Fruit fly (Drosophila melanogaster): ENCODE results near the gene CG13996.

CG13996 gene

dm6 chr2L:6022793-6023192, 2.2 kb downstream of the CG13996 start:
- TF ChIP-seq noc (tag; optimal IDR thresholded peaks at IDR 0.05): no peak

DNA sequence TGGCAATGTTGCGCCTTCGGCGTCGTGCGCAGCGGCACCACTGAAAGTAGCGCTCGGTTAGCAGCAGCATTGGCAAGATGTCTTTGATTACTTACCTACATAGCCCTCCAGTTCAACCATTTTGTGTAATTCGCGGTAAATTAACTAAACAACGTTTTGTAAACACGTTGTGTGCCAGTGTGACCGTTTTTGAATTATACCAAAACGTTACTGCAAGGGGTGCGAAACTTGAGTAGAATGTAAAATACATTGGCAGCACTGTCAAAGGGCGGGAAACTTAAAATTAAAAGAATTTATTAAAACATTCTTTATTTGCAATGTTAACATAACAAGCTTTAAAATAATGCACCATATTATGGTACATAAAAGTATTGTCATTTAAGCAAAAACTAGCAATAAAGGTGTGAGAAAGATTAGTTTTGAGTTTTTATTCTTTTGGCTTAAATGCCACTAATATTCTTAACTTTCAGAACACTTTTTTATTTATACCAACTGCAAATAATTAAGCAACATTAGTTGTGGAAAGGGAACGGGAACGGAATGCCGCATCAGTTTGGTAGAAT, 3.8 kb downstream of the CG13996 start, which contains the start of gene CG9107:
Gene CG9107 (minus strand): TSS at position 195 of the 563 bp plus-strand sequence.
- no peak for TF ChIP-seq noc (tag; optimal IDR thresholded peaks at IDR 0.05)

DNA sequence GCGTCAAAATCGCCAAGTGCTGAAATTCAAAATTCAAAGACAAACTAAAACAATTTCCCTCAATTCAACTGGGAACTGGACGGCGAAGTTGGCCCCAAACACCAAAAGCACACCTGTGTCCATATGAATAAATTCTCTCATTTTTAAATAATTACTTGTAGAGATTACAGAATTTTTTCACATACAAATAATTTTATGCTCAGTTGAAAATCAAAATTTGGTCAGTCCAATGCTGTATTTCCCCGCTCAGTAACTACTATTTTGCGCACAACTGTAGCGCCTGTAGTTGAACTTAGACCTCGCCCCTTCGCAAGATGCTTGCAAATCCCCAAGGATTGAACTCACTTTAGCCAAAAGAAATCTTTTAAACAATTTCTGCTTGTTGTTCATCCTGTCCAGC, 8.1 kb downstream of the CG13996 start:
- TF ChIP-seq noc (tag; optimal IDR thresholded peaks at IDR 0.05): no peak

- no peak for TF ChIP-seq noc (tag; optimal IDR thresholded peaks at IDR 0.05)
These were observed 11.2 kb downstream of the CG13996 start for dm6 chr2L:6031838-6032237.

DNA sequence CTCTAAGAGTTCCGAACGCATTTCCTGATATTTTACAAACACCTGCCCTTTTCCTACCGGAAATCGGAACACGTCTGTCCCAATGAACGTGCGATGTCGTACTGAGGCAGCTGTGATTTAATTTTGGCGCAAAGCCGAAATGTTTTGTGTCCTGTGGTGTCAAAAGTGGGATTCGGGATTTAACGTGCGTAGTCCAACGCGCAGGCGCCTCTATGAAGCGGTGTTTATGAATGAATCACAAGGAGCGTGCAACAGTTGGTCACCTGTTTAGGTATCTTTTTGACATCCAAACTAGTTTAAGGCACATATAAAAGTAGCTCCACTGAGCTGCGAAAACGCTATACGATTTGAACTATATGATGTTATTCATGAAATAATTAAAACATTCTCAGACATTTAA, 13.7 kb downstream of the CG13996 start, which contains the start of gene CG9109:
Gene CG9109 (minus strand): TSS at position 80 of the 400 bp plus-strand sequence.
- no peak for TF ChIP-seq noc (tag; optimal IDR thresholded peaks at IDR 0.05)

dm6 chr2L:6035155-6035554, 14.5 kb downstream of the CG13996 start:
- TF ChIP-seq noc (tag; optimal IDR thresholded peaks at IDR 0.05): no peak

DNA sequence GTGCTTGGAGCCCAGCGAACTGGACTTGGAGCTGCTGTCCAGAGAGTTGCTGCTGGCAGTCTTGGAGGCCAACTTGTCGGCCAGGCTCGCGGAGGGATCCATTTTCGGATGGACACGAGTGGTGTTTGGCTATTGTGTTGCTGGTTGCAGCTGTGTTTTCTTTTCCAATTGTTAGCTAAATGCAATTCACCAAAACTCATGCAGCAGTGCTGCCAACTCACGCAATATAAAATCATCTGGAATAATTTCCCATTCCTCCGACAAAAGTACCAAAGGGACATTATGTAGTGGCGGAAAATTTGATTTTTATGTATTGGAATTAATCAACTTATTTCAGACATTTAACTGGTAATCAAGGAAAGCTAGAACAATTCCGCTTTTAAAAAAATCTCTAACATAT, 16.1 kb downstream of the CG13996 start, which contains the start of gene mtm:
Gene mtm (minus strand): TSS at position 306 of the 400 bp plus-strand sequence.
- TF ChIP-seq noc (tag; optimal IDR thresholded peaks at IDR 0.05): no peak

DNA sequence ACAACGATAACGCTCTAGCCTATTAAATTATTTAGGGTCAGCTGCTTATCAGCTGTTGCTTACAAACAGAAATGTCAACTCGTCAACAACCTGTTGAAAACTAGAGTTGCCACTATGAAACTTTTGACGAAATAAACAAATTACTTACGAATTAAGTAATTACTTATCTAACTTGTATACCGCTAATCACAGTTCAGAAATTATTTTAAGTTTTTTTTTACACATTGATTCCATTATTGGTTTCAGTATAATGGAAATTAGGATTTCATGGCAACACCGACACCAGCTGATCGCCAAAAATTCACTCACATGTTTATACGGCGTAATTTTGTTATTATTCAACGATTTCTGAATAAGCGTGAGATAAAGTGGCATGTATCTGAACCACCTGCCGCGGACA, 17.2 kb downstream of the CG13996 start, which contains the start of the genes CG9117 and CG31643:
Gene CG9117 (minus strand): TSS at position 73 of the 400 bp plus-strand sequence.
Gene CG31643 (plus strand): TSS at position 288 of the 400 bp plus-strand sequence.
- TF ChIP-seq noc (tag; optimal IDR thresholded peaks at IDR 0.05): peak; percentile 76

DNA sequence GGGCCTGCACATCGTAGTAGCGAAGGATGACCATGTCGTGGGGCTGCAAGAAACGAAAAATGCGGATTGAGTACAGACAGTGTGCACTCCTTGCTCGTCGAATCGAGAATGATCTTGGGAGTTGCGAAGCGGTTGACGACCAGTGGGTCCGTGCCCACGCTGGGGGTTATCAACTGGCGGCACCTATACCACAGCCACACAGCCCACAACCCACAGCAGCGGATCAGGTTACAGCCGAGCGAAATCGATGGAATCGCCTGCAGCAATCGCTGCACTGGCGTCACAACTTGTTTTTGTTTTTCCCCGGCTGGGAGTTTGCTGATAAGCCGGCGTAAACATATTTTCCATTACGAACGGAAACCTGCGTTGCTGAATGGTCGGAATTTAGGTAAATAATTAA, 24.8 kb downstream of the CG13996 start:
- TF ChIP-seq noc (tag; optimal IDR thresholded peaks at IDR 0.05): no peak

dm6 chr2L:6045972-6046718, 25.5 kb downstream of the CG13996 start, which contains the start of gene Pfas:
Gene Pfas (minus strand): TSS chr2L:6046050.
- peak; percentile 80 for TF ChIP-seq noc (tag; optimal IDR thresholded peaks at IDR 0.05)

DNA sequence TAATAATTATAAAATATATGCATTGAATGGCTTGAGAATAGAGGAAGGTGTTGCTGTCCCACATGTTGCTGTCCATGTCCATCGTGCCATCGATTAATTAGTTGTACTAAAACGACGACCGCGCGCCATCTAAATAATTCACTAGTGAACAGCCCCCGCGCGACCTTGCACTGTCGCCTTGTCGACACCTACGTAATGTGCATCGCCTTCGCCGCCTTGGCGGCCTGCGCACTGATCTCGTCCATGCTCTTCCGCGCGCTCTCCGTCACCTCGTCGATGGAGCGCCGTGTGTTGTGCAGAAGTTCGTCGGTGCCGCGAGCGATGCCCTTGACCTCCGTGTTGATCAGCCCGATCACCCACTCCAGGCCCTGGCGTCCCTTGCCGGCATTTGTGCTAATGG, 26.2 kb downstream of the CG13996 start:
- no peak for TF ChIP-seq noc (tag; optimal IDR thresholded peaks at IDR 0.05)

dm6 chr2L:6047528-6048160, 27.0 kb downstream of the CG13996 start, which contains the start of gene IPIP:
Gene IPIP (plus strand): TSS chr2L:6048002.
- TF ChIP-seq noc (tag; optimal IDR thresholded peaks at IDR 0.05): no peak

DNA sequence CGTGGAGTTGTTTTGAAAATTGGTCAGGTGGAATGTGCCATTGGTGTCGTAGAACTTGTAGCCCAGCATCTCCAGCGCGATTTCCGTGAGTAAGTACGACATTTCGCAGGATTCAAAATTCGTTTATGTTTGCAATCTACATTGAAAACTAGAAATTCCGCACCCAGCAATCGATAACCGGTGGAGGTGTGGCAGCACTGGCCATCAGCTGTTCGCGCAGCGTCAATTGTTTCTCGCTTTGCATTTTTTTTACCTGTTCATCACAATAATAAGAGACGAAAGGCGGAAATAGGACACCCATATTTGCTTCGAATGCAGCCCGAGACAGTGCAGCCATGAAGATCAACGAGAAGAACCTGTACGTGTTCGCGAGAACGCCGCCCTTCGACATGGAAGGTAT, 27.9 kb downstream of the CG13996 start, which contains the start of the genes CG34179 and slmo:
Gene CG34179 (minus strand): TSS at position 165 of the 400 bp plus-strand sequence.
Gene slmo (minus strand): TSS at position 165 of the 400 bp plus-strand sequence.
- no peak for TF ChIP-seq noc (tag; optimal IDR thresholded peaks at IDR 0.05)

DNA sequence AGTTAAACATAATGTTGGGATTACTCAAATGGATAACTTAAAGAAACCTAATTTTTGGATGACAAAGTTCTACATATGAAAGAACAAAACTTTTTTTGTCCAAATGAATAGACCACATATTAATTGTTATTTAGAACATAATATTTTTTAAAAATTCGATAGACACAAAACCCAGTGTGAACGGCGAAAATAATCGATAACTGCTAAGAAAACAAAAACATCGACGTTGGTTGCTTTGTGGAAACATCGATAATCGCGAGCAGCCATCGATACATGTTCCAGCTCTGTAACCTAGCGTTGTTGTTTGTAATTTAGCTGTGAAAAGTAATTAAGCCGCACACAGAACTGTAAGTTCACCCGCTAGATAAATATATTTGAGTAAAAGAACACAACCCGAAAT, 29.9 kb downstream of the CG13996 start, which contains the start of gene CG9135:
Gene CG9135 (plus strand): TSS at position 226 of the 400 bp plus-strand sequence.
- no peak for TF ChIP-seq noc (tag; optimal IDR thresholded peaks at IDR 0.05)

DNA sequence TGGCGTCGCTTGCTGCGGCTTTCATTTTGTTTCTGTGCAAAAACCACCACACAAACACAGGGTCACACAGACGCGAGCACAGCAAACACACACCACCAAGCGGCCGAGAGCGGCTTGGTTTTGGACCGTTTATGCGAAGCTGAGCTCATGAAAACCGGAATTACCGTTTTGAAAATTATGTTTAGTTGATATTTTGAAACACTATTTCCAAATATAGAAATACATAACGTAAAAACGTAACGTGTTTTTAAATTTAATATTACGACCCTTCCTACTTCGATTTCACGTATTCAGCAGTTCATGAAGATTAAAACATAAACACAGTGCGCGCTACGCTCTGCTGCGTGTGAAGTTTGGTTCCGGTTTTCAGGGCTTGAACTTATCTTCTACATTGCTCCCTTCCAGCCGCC, 30.6 kb downstream of the CG13996 start:
- TF ChIP-seq noc (tag; optimal IDR thresholded peaks at IDR 0.05): peak; percentile 95

- TF ChIP-seq noc (tag; optimal IDR thresholded peaks at IDR 0.05): no peak
These were observed 33.3 kb downstream of the CG13996 start, which contains the start of gene CG13995 for dm6 chr2L:6053874-6054469. Gene CG13995 (plus strand): TSS chr2L:6054302.
